Fruit fly (Drosophila melanogaster) whole organism, embryonic: ENCODE measurements around the gene CG43407.

Experiments
- Asciz ChIP-seq: fragments of 200-800 bp; sonication (Bioruptor generic); optimal IDR thresholded peaks from 2 replicates; lab custom pipeline; 2017; ENCODE audit warnings: missing biosample characterization, mild to moderate bottlenecking, missing genetic modification characterization, missing genetic modification reagents
- CG10366 ChIP-seq: fragments of 200-800 bp; sonication (Bioruptor generic); IDR thresholded peaks from 2 replicates; pipeline ENCODE4 v1.3.6; 2022; ENCODE audit warnings: missing biosample characterization, missing genetic modification characterization
- CG10979 ChIP-seq: fragments of 200-800 bp; sonication (Bioruptor generic); optimal IDR thresholded peaks from 2 replicates; lab custom pipeline; 2018; ENCODE audit warnings: missing biosample characterization, mild to moderate bottlenecking, missing genetic modification characterization, moderate library complexity
- CG11723 ChIP-seq: fragments of 200-800 bp; sonication (Bioruptor generic); optimal IDR thresholded peaks from 2 replicates; lab custom pipeline; 2017; ENCODE audit warnings: missing biosample characterization, mild to moderate bottlenecking, missing genetic modification characterization
- CG15073 ChIP-seq: fragments of 200-800 bp; sonication (Bioruptor generic); optimal IDR thresholded peaks from 2 replicates; lab custom pipeline; 2016; ENCODE audit warnings: missing biosample characterization, missing genetic modification characterization
- CG17912 ChIP-seq: fragments of 200-800 bp; sonication (Bioruptor generic); optimal IDR thresholded peaks from 2 replicates; lab custom pipeline; 2018; ENCODE audit warnings: missing biosample characterization, mild to moderate bottlenecking, missing genetic modification characterization
- CG2678 ChIP-seq: fragments of 200-800 bp; sonication (Bioruptor generic); optimal IDR thresholded peaks from 3 replicates; lab custom pipeline; 2019; ENCODE audit warnings: missing biosample characterization, mild to moderate bottlenecking, missing genetic modification characterization, moderate library complexity
- CG2889 ChIP-seq: fragments of 200-800 bp; sonication (Bioruptor generic); IDR thresholded peaks from 3 replicates; pipeline ENCODE4 v1.3.6; 2022; ENCODE audit warnings: missing biosample characterization, missing genetic modification characterization
- CG6689 ChIP-seq: fragments of 200-800 bp; sonication (Bioruptor generic); IDR thresholded peaks from 2 replicates; pipeline ENCODE4 v1.3.6; 2022; ENCODE audit warnings: missing biosample characterization, missing genetic modification characterization
- CG6791 ChIP-seq: fragments of 200-800 bp; sonication (Bioruptor generic); IDR thresholded peaks from 3 replicates; pipeline ENCODE4 v1.3.6; 2022; ENCODE audit warnings: missing biosample characterization, missing genetic modification characterization; ENCODE audit not compliant: partially characterized antibody
- CG6813 ChIP-seq: fragments of 200-800 bp; sonication (Bioruptor generic); optimal IDR thresholded peaks from 2 replicates; lab custom pipeline; 2017; ENCODE audit warnings: missing biosample characterization, missing genetic modification characterization, mild to moderate bottlenecking, moderate library complexity, missing genetic modification reagents
- CG7372 ChIP-seq: fragments of 200-800 bp; sonication (Bioruptor generic); IDR thresholded peaks from 2 replicates; pipeline ENCODE4 v1.3.6; 2022; ENCODE audit warnings: missing biosample characterization, missing genetic modification characterization
- CG7786 ChIP-seq: fragments of 200-800 bp; sonication (Bioruptor generic); optimal IDR thresholded peaks from 2 replicates; lab custom pipeline; 2016; ENCODE audit warnings: missing biosample characterization, missing genetic modification characterization
- CG7963 ChIP-seq: fragments of 200-800 bp; sonication (Bioruptor generic); IDR thresholded peaks from 3 replicates; pipeline ENCODE4 v1.3.6; 2022; ENCODE audit warnings: missing biosample characterization, missing genetic modification characterization; ENCODE audit not compliant: partially characterized antibody
- CG8944 ChIP-seq: fragments of 200-800 bp; sonication (Bioruptor generic); optimal IDR thresholded peaks from 3 replicates; lab custom pipeline; 2016; ENCODE audit warnings: missing biosample characterization, missing genetic modification characterization
- Dbx ChIP-seq: fragments of 200-800 bp; sonication (Bioruptor generic); IDR thresholded peaks from 3 replicates; pipeline ENCODE4 v1.3.6; 2022; ENCODE audit warnings: missing biosample characterization, missing genetic modification characterization
- Gug ChIP-seq: fragments of 200-800 bp; sonication (Bioruptor generic); IDR thresholded peaks from 4 replicates; pipeline ENCODE4 v1.3.6; 2022; ENCODE audit warnings: missing biosample characterization, missing genetic modification characterization
- Lpt ChIP-seq: fragments of >200 bp; optimal IDR thresholded peaks from 2 replicates; lab custom pipeline; 2018; ENCODE audit warnings: missing biosample characterization, missing genetic modification characterization
- MBD-R2 ChIP-seq: fragments of 200-800 bp; sonication (Bioruptor generic); IDR thresholded peaks from 2 replicates; pipeline ENCODE4 v1.3.6; 2022; ENCODE audit warnings: missing biosample characterization, missing genetic modification characterization
- Med ChIP-seq: fragments of 200-800 bp; sonication (Bioruptor generic); peaks from one replicate; lab custom pipeline; 2016; ENCODE audit warnings: missing biosample characterization, missing genetic modification characterization, mild to moderate bottlenecking, inconsistent platforms, moderate library complexity
- Nf-YC ChIP-seq: fragments of 200-800 bp; optimal IDR thresholded peaks from 3 replicates; lab custom pipeline; 2019; ENCODE audit warnings: missing biosample characterization, mild to moderate bottlenecking, missing genetic modification characterization, moderate library complexity
- Pdp1 ChIP-seq, 2 experiments: fragments of 200-800 bp; sonication (Bioruptor generic); optimal IDR thresholded peaks; 3 replicates each; lab custom pipeline; 2016; ENCODE audit warnings: missing biosample characterization in 2 of 2, missing genetic modification characterization in 2 of 2, mild to moderate bottlenecking in 1 of 2, moderate library complexity in 1 of 2
- Spps ChIP-seq: fragments of 200-800 bp; sonication (Bioruptor generic); optimal IDR thresholded peaks from 2 replicates; lab custom pipeline; 2018; ENCODE audit warnings: missing biosample characterization, mild to moderate bottlenecking, missing genetic modification characterization
- Stat92E ChIP-seq, 3 experiments: fragments of >200 bp in 2 of 3; fragments of 200-800 bp in 1 of 3; sonication (Bioruptor generic) in 1 of 3; optimal IDR thresholded peaks; 2 replicates each; lab custom pipeline; 2017 to 2019; ENCODE audit warnings: missing biosample characterization in 3 of 3, missing genetic modification characterization in 3 of 3, mild to moderate bottlenecking in 1 of 3, moderate library complexity in 1 of 3
- Trl ChIP-seq, 3 experiments: fragments of >200 bp in 2 of 3; fragments of 200-800 bp in 1 of 3; sonication (Bioruptor generic) in 1 of 3; optimal IDR thresholded peaks; 2 replicates in 1 of 3; 3 replicates in 2 of 3; lab custom pipeline; 2016 to 2017; ENCODE audit warnings: missing biosample characterization in 1 of 3, missing genetic modification characterization in 1 of 3
- aop ChIP-seq: fragments of 200-800 bp; sonication (Bioruptor generic); IDR thresholded peaks from 2 replicates; pipeline ENCODE4 v1.3.6; 2022; ENCODE audit warnings: missing biosample characterization, missing genetic modification characterization
- ato ChIP-seq: fragments of 200-800 bp; sonication (Bioruptor generic); IDR thresholded peaks from 2 replicates; pipeline ENCODE4 v1.3.6; 2022; ENCODE audit warnings: missing biosample characterization, missing genetic modification characterization; ENCODE audit not compliant: partially characterized antibody
- br ChIP-seq: fragments of >200 bp; optimal IDR thresholded peaks from 2 replicates; lab custom pipeline; 2017
- cg ChIP-seq: fragments of 200-800 bp; sonication (Bioruptor generic); optimal IDR thresholded peaks from 3 replicates; lab custom pipeline; 2019; ENCODE audit warnings: missing biosample characterization, mild to moderate bottlenecking, missing genetic modification characterization, moderate library complexity
- chinmo ChIP-seq: fragments of 200-800 bp; sonication (Bioruptor generic); IDR thresholded peaks from 4 replicates; pipeline ENCODE4 v1.3.6; 2022; ENCODE audit warnings: missing biosample characterization, missing genetic modification characterization; ENCODE audit not compliant: partially characterized antibody
- crol ChIP-seq: fragments of 200-800 bp; sonication (Bioruptor generic); IDR thresholded peaks from 2 replicates; pipeline ENCODE4 v1.3.6; 2022; ENCODE audit warnings: missing biosample characterization, missing genetic modification characterization
- disco-r ChIP-seq: fragments of 200-800 bp; sonication (Bioruptor generic); optimal IDR thresholded peaks from 2 replicates; lab custom pipeline; 2016; ENCODE audit warnings: missing biosample characterization, missing genetic modification characterization
- emc ChIP-seq: fragments of 200-800 bp; sonication (Bioruptor generic); optimal IDR thresholded peaks from 2 replicates; lab custom pipeline; 2016; ENCODE audit warnings: missing biosample characterization, missing genetic modification characterization
- jing ChIP-seq: fragments of 200-800 bp; sonication (Bioruptor generic); optimal IDR thresholded peaks from 2 replicates; lab custom pipeline; 2018; ENCODE audit warnings: missing biosample characterization, mild to moderate bottlenecking, missing genetic modification characterization
- kni ChIP-seq: fragments of 200-800 bp; sonication (Bioruptor generic); optimal IDR thresholded peaks from 3 replicates; lab custom pipeline; 2017; ENCODE audit warnings: mild to moderate bottlenecking, missing biosample characterization, missing genetic modification reagents, missing genetic modification characterization
- nerfin-1 ChIP-seq: fragments of 200-800 bp; sonication (Bioruptor generic); optimal IDR thresholded peaks from 3 replicates; lab custom pipeline; 2019; ENCODE audit warnings: missing biosample characterization, mild to moderate bottlenecking, missing genetic modification characterization, moderate library complexity
- nom ChIP-seq: fragments of 200-800 bp; sonication (Bioruptor generic); optimal IDR thresholded peaks from 2 replicates; lab custom pipeline; 2017; ENCODE audit warnings: missing biosample characterization, missing genetic modification characterization, mild to moderate bottlenecking, moderate library complexity, missing genetic modification reagents
- odd ChIP-seq: fragments of 200-800 bp; sonication (Bioruptor generic); optimal IDR thresholded peaks from 2 replicates; lab custom pipeline; 2017; ENCODE audit warnings: missing biosample characterization, mild to moderate bottlenecking, missing genetic modification characterization
- p53 ChIP-seq: fragments of 200-800 bp; sonication (Bioruptor generic); optimal IDR thresholded peaks from 2 replicates; lab custom pipeline; 2016; ENCODE audit warnings: missing biosample characterization, missing genetic modification characterization
- prd ChIP-seq, 3 experiments: fragments of >200 bp in 2 of 3; fragments of 200-800 bp in 1 of 3; sonication (Bioruptor generic) in 1 of 3; optimal IDR thresholded peaks in 2 of 3; IDR thresholded peaks in 1 of 3; 2 replicates in 2 of 3; 3 replicates in 1 of 3; pipeline versions ENCODE4 v1.3.6 to Lab custom; 2017 to 2022; ENCODE audit warnings: missing biosample characterization in 1 of 3, missing genetic modification characterization in 1 of 3
- pros ChIP-seq: fragments of 200-800 bp; sonication (Bioruptor generic); optimal IDR thresholded peaks from 3 replicates; lab custom pipeline; 2019; ENCODE audit warnings: missing biosample characterization, mild to moderate bottlenecking, missing genetic modification characterization, moderate library complexity
- sd ChIP-seq: fragments of 200-800 bp; sonication (Bioruptor generic); optimal IDR thresholded peaks from 3 replicates; lab custom pipeline; 2018; ENCODE audit warnings: missing biosample characterization, mild to moderate bottlenecking, missing genetic modification characterization, moderate library complexity
- sr ChIP-seq: fragments of 200-800 bp; sonication (Bioruptor generic); IDR thresholded peaks from 3 replicates; pipeline ENCODE4 v1.3.6; 2022; ENCODE audit warnings: missing biosample characterization, missing genetic modification characterization
- vvl ChIP-seq: fragments of 200-800 bp; sonication (Bioruptor generic); IDR thresholded peaks from 2 replicates; pipeline ENCODE4 v1.3.6; 2022; ENCODE audit warnings: missing biosample characterization, missing genetic modification characterization
- wor ChIP-seq: fragments of 200-800 bp; sonication (Bioruptor generic); IDR thresholded peaks from 2 replicates; pipeline ENCODE4 v1.3.6; 2022; ENCODE audit warnings: missing biosample characterization, missing genetic modification characterization

CG43407 gene

dm6 chr3L:19079798-19080691, 26.9 kb upstream of the CG43407 start (continued):
- TF ChIP-seq CG6813 (GFP tag; lab: Kevin White, UChicago) (peak; percentile 25), crol (GFP tag; lab: Robert Waterston, UW) (peak; percentile 95), Lpt (no peak), CG6689 (GFP tag; lab: Robert Waterston, UW) (no peak)

dm6 chr3L:19079067-19079466, 25.9 kb upstream of the CG43407 start:
- TF ChIP-seq Stat92E (GFP tag; optimal IDR thresholded peaks at IDR 0.05; lab: Kevin White, UChicago) (no peak), CG10366 (GFP tag; lab: Robert Waterston, UW) (no peak), prd (optimal IDR thresholded peaks at IDR 0.05; lab: Kevin White, UChicago) (no peak), prd (GFP tag; IDR thresholded peaks at IDR 0.05; lab: Robert Waterston, UW) (no peak), nom (GFP tag; lab: Kevin White, UChicago) (peak; percentile 6), kni (GFP tag; lab: Kevin White, UChicago) (peak; percentile 21), Pdp1 (GFP tag; optimal IDR thresholded peaks at IDR 0.05; lab: Kevin White, UChicago) (no peak), CG10979 (tag; lab: Kevin White, UChicago) (no peak), CG7786 (GFP tag; lab: Kevin White, UChicago) (no peak), pros (GFP tag; lab: Kevin White, UChicago) (peak; percentile 1), emc (GFP tag; lab: Kevin White, UChicago) (no peak), CG8944 (GFP tag; lab: Kevin White, UChicago) (no peak), ato (GFP tag; lab: Robert Waterston, UW) (no peak), vvl (0 out of 2 replicates have a peak, but pooled peaks have one; percentile 14), CG2678 (tag; lab: Kevin White, UChicago) (no peak), CG11723 (GFP tag; lab: Kevin White, UChicago) (no peak), CG17912 (GFP tag; lab: Kevin White, UChicago) (no peak), MBD-R2 (no peak), CG7372 (no peak), Spps (tag; lab: Kevin White, UChicago) (no peak), jing (no peak), Trl (optimal IDR thresholded peaks at IDR 0.05; lab: Kevin White, UChicago) (peak; percentile 11 to 38), Trl (GFP tag; optimal IDR thresholded peaks at IDR 0.05; lab: Kevin White, UChicago) (no peak), CG6791 (GFP tag; lab: Robert Waterston, UW) (no peak), cg (GFP tag; lab: Kevin White, UChicago) (peak; percentile 18), Dbx (no peak), aop (peak; percentile 88), Asciz (GFP tag; lab: Kevin White, UChicago) (no peak), p53 (no peak), crol (GFP tag; lab: Robert Waterston, UW) (peak; percentile 86), odd (GFP tag; lab: Kevin White, UChicago) (no peak), sd (tag; lab: Kevin White, UChicago) (peak; percentile 81), sr (GFP tag; lab: Robert Waterston, UW) (peak; percentile 72; the same call in 2 of the 3 replicates), nerfin-1 (tag; lab: Kevin White, UChicago) (peak; percentile 30), chinmo (GFP tag; lab: Robert Waterston, UW) (0 out of 4 replicates have a peak, but pooled peaks have one; percentile 55), Gug (GFP tag; lab: Robert Waterston, UW) (no peak), br (lab: Kevin White, UChicago) (no peak), CG2889 (GFP tag; lab: Robert Waterston, UW) (no peak), CG7963 (GFP tag; lab: Robert Waterston, UW) (no peak), disco-r (GFP tag; lab: Kevin White, UChicago) (no peak), CG15073 (GFP tag; lab: Kevin White, UChicago) (no peak), CG6813 (GFP tag; lab: Kevin White, UChicago) (no peak), Med (GFP tag; lab: Kevin White, UChicago) (peak; percentile 36), Nf-YC (no peak), wor (no peak)
